Fruit fly (Drosophila melanogaster) whole organism, prepupa: ENCODE data around the gene CG44002.
A peak's percentile ranks its signal among the peaks of the same experiment; 100 is the strongest.

ENCODE experiments used
- CG11294 ChIP-seq: fragments of 200-800 bp; sonication (Bioruptor generic); IDR thresholded peaks from 2 replicates; pipeline ENCODE4 v1.3.6; 2022; ENCODE audit warnings: missing biosample characterization, missing genetic modification characterization
- CG11762 ChIP-seq: fragments of 200-800 bp; sonication (Bioruptor generic); optimal IDR thresholded peaks from 3 replicates; lab custom pipeline; 2016; ENCODE audit warnings: missing biosample characterization, missing genetic modification characterization; ENCODE audit not compliant: insufficient read depth
- CG15336 ChIP-seq: fragments of 200-800 bp; sonication (Bioruptor generic); IDR thresholded peaks from 2 replicates; pipeline ENCODE4 v1.3.6; 2022; ENCODE audit warnings: missing biosample characterization, missing genetic modification characterization
- CG1621 ChIP-seq: fragments of 200-800 bp; sonication (Bioruptor generic); optimal IDR thresholded peaks from 3 replicates; lab custom pipeline; 2018; ENCODE audit warnings: missing biosample characterization, mild to moderate bottlenecking, missing genetic modification characterization
- CG16779 ChIP-seq: fragments of 200-800 bp; sonication (Bioruptor generic); optimal IDR thresholded peaks from 3 replicates; lab custom pipeline; 2017; ENCODE audit warnings: missing biosample characterization, mild to moderate bottlenecking, missing genetic modification characterization
- CG3032 ChIP-seq: fragments of 200-800 bp; optimal IDR thresholded peaks from 2 replicates; lab custom pipeline; 2019; ENCODE audit warnings: missing biosample characterization, mild to moderate bottlenecking, missing genetic modification characterization, moderate library complexity
- CG31627 ChIP-seq: fragments of 200-800 bp; sonication (Bioruptor generic); optimal IDR thresholded peaks from 3 replicates; lab custom pipeline; 2016; ENCODE audit warnings: missing biosample characterization, missing genetic modification characterization
- CG32006 ChIP-seq: fragments of 200-800 bp; sonication (Bioruptor generic); optimal IDR thresholded peaks from 3 replicates; lab custom pipeline; 2017; ENCODE audit warnings: missing biosample characterization, mild to moderate bottlenecking, missing genetic modification characterization
- CG34406 ChIP-seq: fragments of 200-800 bp; sonication (Bioruptor generic); optimal IDR thresholded peaks from 3 replicates; lab custom pipeline; 2016; ENCODE audit warnings: missing biosample characterization, missing genetic modification characterization
- CG6163 ChIP-seq: fragments of 200-800 bp; sonication (Bioruptor generic); IDR thresholded peaks from 3 replicates; pipeline ENCODE4 v1.3.6; 2022; ENCODE audit warnings: missing biosample characterization, missing genetic modification characterization
- CG6276 ChIP-seq: fragments of 200-800 bp; sonication (Bioruptor generic); optimal IDR thresholded peaks from 2 replicates; lab custom pipeline; 2017; ENCODE audit warnings: missing biosample characterization, mild to moderate bottlenecking, missing genetic modification characterization
- CG6792 ChIP-seq: fragments of 200-800 bp; sonication (Bioruptor generic); optimal IDR thresholded peaks from 3 replicates; lab custom pipeline; 2016; ENCODE audit warnings: missing biosample characterization, missing genetic modification characterization
- CG6854 ChIP-seq: fragments of 200-800 bp; sonication (Bioruptor generic); optimal IDR thresholded peaks from 2 replicates; lab custom pipeline; 2017; ENCODE audit warnings: missing biosample characterization, mild to moderate bottlenecking, missing genetic modification characterization
- CG8119 ChIP-seq: fragments of 200-800 bp; sonication (Bioruptor generic); IDR thresholded peaks from 3 replicates; pipeline ENCODE4 v1.3.6; 2022; ENCODE audit warnings: missing biosample characterization, missing genetic modification characterization
- CG8632 ChIP-seq: fragments of 200-800 bp; sonication (Bioruptor generic); optimal IDR thresholded peaks from 3 replicates; lab custom pipeline; 2016; ENCODE audit warnings: missing biosample characterization, missing genetic modification characterization
- Ets21C ChIP-seq: fragments of 200-800 bp; sonication (Bioruptor generic); optimal IDR thresholded peaks from 3 replicates; lab custom pipeline; 2016; ENCODE audit warnings: missing biosample characterization, missing genetic modification characterization
- Hr39 ChIP-seq: fragments of 200-800 bp; sonication (Bioruptor generic); optimal IDR thresholded peaks from 2 replicates; lab custom pipeline; 2016; ENCODE audit warnings: missing biosample characterization, missing genetic modification characterization
- Met ChIP-seq: fragments of 200-800 bp; sonication (Bioruptor generic); optimal IDR thresholded peaks from 3 replicates; lab custom pipeline; 2016; ENCODE audit warnings: missing biosample characterization, missing genetic modification characterization
- OdsH ChIP-seq: fragments of 200-800 bp; sonication (Bioruptor generic); optimal IDR thresholded peaks from 3 replicates; lab custom pipeline; 2016; ENCODE audit warnings: missing biosample characterization, missing genetic modification characterization
- Smox ChIP-seq: fragments of 200-800 bp; sonication (Bioruptor generic); optimal IDR thresholded peaks from 3 replicates; lab custom pipeline; 2016; ENCODE audit warnings: missing biosample characterization, missing genetic modification characterization
- Sox15 ChIP-seq: fragments of 200-800 bp; sonication (Bioruptor generic); optimal IDR thresholded peaks from 3 replicates; lab custom pipeline; 2016; ENCODE audit warnings: missing biosample characterization, missing genetic modification characterization
- cyc ChIP-seq: fragments of 200-800 bp; sonication (Bioruptor generic); optimal IDR thresholded peaks from 3 replicates; lab custom pipeline; 2016; ENCODE audit warnings: missing biosample characterization, missing genetic modification characterization
- dsx ChIP-seq: fragments of 200-800 bp; optimal IDR thresholded peaks from 3 replicates; lab custom pipeline; 2019; ENCODE audit warnings: missing biosample characterization, mild to moderate bottlenecking, missing genetic modification characterization, moderate library complexity; ENCODE audit not compliant: poor library complexity, severe bottlenecking
- eg ChIP-seq: fragments of 200-800 bp; sonication (Bioruptor generic); IDR thresholded peaks from 3 replicates; pipeline ENCODE4 v1.3.6; 2022; ENCODE audit warnings: missing biosample characterization, missing genetic modification characterization
- esn ChIP-seq: fragments of 200-800 bp; sonication (Bioruptor generic); optimal IDR thresholded peaks from 2 replicates; lab custom pipeline; 2016; ENCODE audit warnings: missing biosample characterization, mild to moderate bottlenecking, missing genetic modification characterization, moderate library complexity
- fd59A ChIP-seq: fragments of 200-800 bp; sonication (Bioruptor generic); optimal IDR thresholded peaks from 2 replicates; lab custom pipeline; 2017; ENCODE audit warnings: missing biosample characterization, mild to moderate bottlenecking, missing genetic modification characterization, missing genetic modification reagents
- pdm3 ChIP-seq: fragments of 200-800 bp; sonication (Bioruptor generic); optimal IDR thresholded peaks from 3 replicates; lab custom pipeline; 2016; ENCODE audit warnings: missing biosample characterization, missing genetic modification characterization
- spab ChIP-seq: fragments of 200-800 bp; sonication (Bioruptor generic); optimal IDR thresholded peaks from 2 replicates; lab custom pipeline; 2017; ENCODE audit warnings: missing biosample characterization, mild to moderate bottlenecking, missing genetic modification characterization, missing genetic modification reagents
- ss ChIP-seq, 2 experiments: fragments of 200-800 bp; sonication (Bioruptor generic); optimal IDR thresholded peaks; 2 replicates in 1 of 2; 3 replicates in 1 of 2; lab custom pipeline; 2017 to 2018; ENCODE audit warnings: mild to moderate bottlenecking in 2 of 2, missing biosample characterization in 2 of 2, missing genetic modification characterization in 2 of 2, moderate library complexity in 1 of 2
- topi ChIP-seq: fragments of 200-800 bp; sonication (Bioruptor generic); optimal IDR thresholded peaks from 3 replicates; lab custom pipeline; 2016; ENCODE audit warnings: missing biosample characterization, missing genetic modification characterization
- vri ChIP-seq: fragments of 200-800 bp; sonication (Bioruptor generic); optimal IDR thresholded peaks from 3 replicates; lab custom pipeline; 2016; ENCODE audit warnings: missing biosample characterization, mild to moderate bottlenecking, missing genetic modification characterization

The CG44002 gene

dm6 chr2L:3148959-3149591 is 21.8 kb downstream of the CG44002 start (continued):
- peak; percentile 69; the same call in 2 of the 3 replicates for TF ChIP-seq CG8119 (GFP tag; lab: Robert Waterston, UW)
- TF ChIP-seq pdm3 (GFP tag; lab: Kevin White, UChicago) = no peak
- peak; percentile 58 for TF ChIP-seq CG15336
- TF ChIP-seq OdsH (GFP tag; lab: Kevin White, UChicago) = peak; percentile 5
- no peak for TF ChIP-seq CG6854 (GFP tag; lab: Kevin White, UChicago)
- TF ChIP-seq CG34406 = no peak
- TF ChIP-seq ss (GFP tag; optimal IDR thresholded peaks at IDR 0.05; lab: Kevin White, UChicago) = no peak
- TF ChIP-seq dsx = no peak

dm6 chr2L:3145897-3146296 is 25.0 kb downstream of the CG44002 start:
- TF ChIP-seq spab (no peak), CG6792 (no peak), esn (GFP tag; lab: Kevin White, UChicago) (no peak), topi (no peak), CG1621 (tag; lab: Kevin White, UChicago) (no peak), CG6854 (GFP tag; lab: Kevin White, UChicago) (no peak), Met (GFP tag; lab: Kevin White, UChicago) (no peak)

dm6 chr2L:3145470-3145869 is 25.4 kb downstream of the CG44002 start, which contains the start of gene ND-B14.5B:
Gene ND-B14.5B, minus strand, starts transcription at chr2L:3145848.
- TF ChIP-seq vri (peak; percentile 54), CG1621 (tag; lab: Kevin White, UChicago) (no peak)

- TF ChIP-seq dsx (peak; percentile 42), Smox (GFP tag; lab: Kevin White, UChicago) (no peak), CG15336 (0 out of 2 replicates have a peak, but pooled peaks have one; percentile 8)
- TF ChIP-seq, all 60 proteins: peak for 2
Measured at dm6 chr2L:3144709-3145108, 26.2 kb downstream of the CG44002 start, which contains the start of gene toc. Gene toc, minus strand, starts transcription at chr2L:3144786.

- TF ChIP-seq fd59A (GFP tag; lab: Kevin White, UChicago) (no peak), CG8632 (GFP tag; lab: Kevin White, UChicago) (no peak), CG3032 (tag; lab: Kevin White, UChicago) (no peak), cyc (no peak), eg (GFP tag; lab: Robert Waterston, UW) (no peak), topi (no peak), CG32006 (no peak), Hr39 (no peak), CG11294 (GFP tag; lab: Robert Waterston, UW) (no peak)
Measured at dm6 chr2L:3143908-3144307, 27.0 kb downstream of the CG44002 start.

- TF ChIP-seq Ets21C (no peak), CG3032 (tag; lab: Kevin White, UChicago) (no peak), CG16779 (tag; lab: Kevin White, UChicago) (no peak), CG31627 (no peak), Smox (GFP tag; lab: Kevin White, UChicago) (no peak), Sox15 (GFP tag; lab: Kevin White, UChicago) (no peak), fd59A (GFP tag; lab: Kevin White, UChicago) (no peak), CG6276 (GFP tag; lab: Kevin White, UChicago) (no peak), CG11294 (GFP tag; lab: Robert Waterston, UW) (no peak), CG6163 (GFP tag; lab: Robert Waterston, UW) (no peak), CG11762 (GFP tag; lab: Kevin White, UChicago) (no peak)
Measured at dm6 chr2L:3131641-3132040, 39.3 kb downstream of the CG44002 start.
